Worm (Caenorhabditis elegans): ENCODE measurements around the gene srbc-5.

DNA sequence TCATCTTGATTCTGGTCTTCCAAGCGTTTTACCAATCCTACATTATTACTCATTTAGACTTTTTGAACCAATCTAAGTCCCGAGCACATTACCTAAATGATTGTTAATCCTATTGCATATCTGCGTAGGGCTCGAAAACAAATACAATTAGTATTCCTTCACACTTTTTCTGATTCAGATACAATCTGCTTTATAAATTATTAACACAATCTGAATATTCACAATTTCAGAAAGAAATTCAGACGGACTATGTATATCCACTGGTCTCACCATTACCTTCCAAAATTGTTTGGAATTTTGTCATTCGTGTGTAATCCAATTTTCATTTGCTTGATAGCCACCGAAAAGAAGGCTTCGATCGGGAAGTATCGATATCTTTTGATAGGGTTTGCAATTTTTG, 19.0 kb upstream of the srbc-5 start, which contains the start of gene srj-11:
- TF ChIP-seq nhr-102 (tag; optimal IDR thresholded peaks at IDR 0.05) (no peak), ceh-28 (tag; optimal IDR thresholded peaks at IDR 0.05) (no peak), ces-1 (GFP tag; optimal IDR thresholded peaks at IDR 0.05) (no peak), nhr-237 (tag; optimal IDR thresholded peaks at IDR 0.05) (no peak), nhr-11 (tag; optimal IDR thresholded peaks at IDR 0.05) (no peak), nhr-77 (tag; optimal IDR thresholded peaks at IDR 0.05) (no peak), madf-9 (GFP tag; conservative IDR thresholded peaks at IDR 0.05) (no peak), R02D3.7 (tag; optimal IDR thresholded peaks at IDR 0.05) (no peak), ama-1 (optimal IDR thresholded peaks at IDR 0.05) (no peak), spr-3 (GFP tag; optimal IDR thresholded peaks at IDR 0.05) (no peak), vab-7 (GFP tag; IDR thresholded peaks at IDR 0.05) (no peak), ztf-11 (tag; optimal IDR thresholded peaks at IDR 0.05) (no peak), fos-1 (tag; optimal IDR thresholded peaks at IDR 0.05) (no peak), mdl-1 (tag; optimal IDR thresholded peaks at IDR 0.05) (no peak)
